Fruit fly (Drosophila melanogaster): ENCODE data around the gene mor.

dm6 chr3R:15927172-15927571 lies 45.5 kb downstream of the mor start:
- TF ChIP-seq cad (GFP tag; optimal IDR thresholded peaks at IDR 0.05): no peak
- no peak for TF ChIP-seq CG15479 (GFP tag; optimal IDR thresholded peaks at IDR 0.05)
- TF ChIP-seq dmrt11E (tag; optimal IDR thresholded peaks at IDR 0.05): no peak

Data from whole organism, embryonic.